Fruit fly (Drosophila melanogaster) whole organism, prepupa: Measurements from ENCODE around the gene CG5274.

ENCODE experiments used
- Blimp-1 ChIP-seq: fragments of 200-800 bp; sonication (Bioruptor generic); optimal IDR thresholded peaks from 3 replicates; lab custom pipeline; 2017; ENCODE audit warnings: missing biosample characterization, missing genetic modification characterization, mild to moderate bottlenecking, moderate library complexity, missing genetic modification reagents
- CG10631 ChIP-seq: fragments of 200-800 bp; sonication (Bioruptor generic); optimal IDR thresholded peaks from 2 replicates; lab custom pipeline; 2016; ENCODE audit warnings: missing biosample characterization, missing genetic modification characterization
- CG11294 ChIP-seq: fragments of 200-800 bp; sonication (Bioruptor generic); IDR thresholded peaks from 2 replicates; pipeline ENCODE4 v1.3.6; 2022; ENCODE audit warnings: missing biosample characterization, missing genetic modification characterization
- CG11762 ChIP-seq: fragments of 200-800 bp; sonication (Bioruptor generic); optimal IDR thresholded peaks from 3 replicates; lab custom pipeline; 2016; ENCODE audit warnings: missing biosample characterization, missing genetic modification characterization; ENCODE audit not compliant: insufficient read depth
- CG15336 ChIP-seq: fragments of 200-800 bp; sonication (Bioruptor generic); IDR thresholded peaks from 2 replicates; pipeline ENCODE4 v1.3.6; 2022; ENCODE audit warnings: missing biosample characterization, missing genetic modification characterization
- CG32006 ChIP-seq: fragments of 200-800 bp; sonication (Bioruptor generic); optimal IDR thresholded peaks from 3 replicates; lab custom pipeline; 2017; ENCODE audit warnings: missing biosample characterization, mild to moderate bottlenecking, missing genetic modification characterization
- CG6854 ChIP-seq: fragments of 200-800 bp; sonication (Bioruptor generic); optimal IDR thresholded peaks from 2 replicates; lab custom pipeline; 2017; ENCODE audit warnings: missing biosample characterization, mild to moderate bottlenecking, missing genetic modification characterization
- CG9139 ChIP-seq: fragments of 200-800 bp; sonication (Bioruptor generic); optimal IDR thresholded peaks from 3 replicates; lab custom pipeline; 2017; ENCODE audit warnings: missing biosample characterization, mild to moderate bottlenecking, missing genetic modification characterization
- Eip93F ChIP-seq: fragments of 200-800 bp; sonication (Bioruptor generic); optimal IDR thresholded peaks from 2 replicates; lab custom pipeline; 2016; ENCODE audit warnings: missing biosample characterization, mild to moderate bottlenecking, missing genetic modification characterization
- Sox14 ChIP-seq: fragments of 200-800 bp; sonication (Bioruptor generic); optimal IDR thresholded peaks from 3 replicates; lab custom pipeline; 2016; ENCODE audit warnings: missing biosample characterization, missing genetic modification characterization
- dac ChIP-seq: fragments of 200-800 bp; sonication (Bioruptor generic); optimal IDR thresholded peaks from 2 replicates; lab custom pipeline; 2017; ENCODE audit warnings: missing biosample characterization, mild to moderate bottlenecking, missing genetic modification characterization
- eg ChIP-seq: fragments of 200-800 bp; sonication (Bioruptor generic); IDR thresholded peaks from 3 replicates; pipeline ENCODE4 v1.3.6; 2022; ENCODE audit warnings: missing biosample characterization, missing genetic modification characterization
- fd85E ChIP-seq: fragments of 200-800 bp; sonication (Bioruptor generic); optimal IDR thresholded peaks from 3 replicates; lab custom pipeline; 2016; ENCODE audit warnings: missing biosample characterization, missing genetic modification characterization
- topi ChIP-seq: fragments of 200-800 bp; sonication (Bioruptor generic); optimal IDR thresholded peaks from 3 replicates; lab custom pipeline; 2016; ENCODE audit warnings: missing biosample characterization, missing genetic modification characterization

- TF ChIP-seq CG9139 (GFP tag; lab: Kevin White, UChicago) (no peak), CG11294 (GFP tag; lab: Robert Waterston, UW) (no peak), CG6854 (GFP tag; lab: Kevin White, UChicago) (no peak), dac (no peak), fd85E (no peak), topi (GFP tag; lab: Kevin White, UChicago) (no peak), eg (peak; percentile 46; the same call in 2 of the 3 replicates), CG11762 (GFP tag; lab: Kevin White, UChicago) (no peak), Blimp-1 (GFP tag; lab: Kevin White, UChicago) (no peak), CG32006 (GFP tag; lab: Kevin White, UChicago) (peak; percentile 56), CG15336 (peak; percentile 45), Eip93F (GFP tag; lab: Kevin White, UChicago) (no peak), Sox14 (GFP tag; lab: Kevin White, UChicago) (peak; percentile 2), CG10631 (GFP tag; lab: Kevin White, UChicago) (no peak)
Measured at dm6 chr3L:20447337-20447736, 19.9 kb upstream of the CG5274 start.
